Worm (Caenorhabditis elegans): ENCODE results near the gene F07B7.12.
"Not testable (repeated sequence)": the region's sequence is repeated elsewhere in the genome, so short reads cannot be mapped to it uniquely, and the experiment has no call there.

The F07B7.12 gene

ce11 chrV:8861949-8862348 lies at the start of gene F07B7.12:
Gene F07B7.12 (minus strand): TSS chrV:8862049.
- not testable (repeated sequence) for TF ChIP-seq ets-4 (GFP tag; optimal IDR thresholded peaks at IDR 0.05); F52B5.7 (tag; optimal IDR thresholded peaks at IDR 0.05); aptf-2 (GFP tag; conservative IDR thresholded peaks at IDR 0.05)

ce11 chrV:8906896-8907295 lies 45.0 kb upstream of the F07B7.12 start, which contains the start of gene frpr-11:
Gene frpr-11 (plus strand): TSS chrV:8907196.
- TF ChIP-seq F33H1.4 (GFP tag; IDR thresholded peaks at IDR 0.05) (no peak), repo-1 (tag; optimal IDR thresholded peaks at IDR 0.05) (no peak), attf-5 (GFP tag; optimal IDR thresholded peaks at IDR 0.05) (no peak), ccch-3 (GFP tag; optimal IDR thresholded peaks at IDR 0.05) (no peak)

- peak; percentile 77 for TF ChIP-seq nhr-80 (tag; optimal IDR thresholded peaks at IDR 0.05)
- TF ChIP-seq madf-10 (tag; optimal IDR thresholded peaks at IDR 0.05) = no peak
Measured at ce11 chrV:8905656-8906055, 43.8 kb upstream of the F07B7.12 start.

ce11 chrV:8903916-8904315 lies 42.1 kb upstream of the F07B7.12 start:
- no peak for TF ChIP-seq F55B11.4 (tag; optimal IDR thresholded peaks at IDR 0.05; ENCODE audit: borderline replicate concordance, insufficient read depth)
- TF ChIP-seq C06A6.2 (GFP tag; conservative IDR thresholded peaks at IDR 0.05) = no peak
- no peak for TF ChIP-seq lir-1 (GFP tag; conservative IDR thresholded peaks at IDR 0.05)
- TF ChIP-seq dpl-1 (GFP tag; optimal IDR thresholded peaks at IDR 0.05) = no peak
- no peak for TF ChIP-seq F23B12.7 (tag; optimal IDR thresholded peaks at IDR 0.05; ENCODE audit: insufficient read depth)
- no peak for TF ChIP-seq atf-7 (tag; optimal IDR thresholded peaks at IDR 0.05)
- TF ChIP-seq madf-8 (GFP tag; conservative IDR thresholded peaks at IDR 0.05) = no peak
- no peak for TF ChIP-seq F52B5.7 (tag; optimal IDR thresholded peaks at IDR 0.05)
- no peak for TF ChIP-seq sea-2 (GFP tag; IDR thresholded peaks at IDR 0.05)
- no peak for TF ChIP-seq T26A5.8 (tag; optimal IDR thresholded peaks at IDR 0.05)

ce11 chrV:8902697-8903096 lies 40.8 kb upstream of the F07B7.12 start, which contains the start of gene frpr-12:
Gene frpr-12 (plus strand): TSS chrV:8902997.
- no peak for TF ChIP-seq snpc-1.1 (tag; optimal IDR thresholded peaks at IDR 0.05; ENCODE audit: insufficient read depth)
- no peak for TF ChIP-seq lin-40 (tag; optimal IDR thresholded peaks at IDR 0.05)
- no peak for TF ChIP-seq ztf-26 (tag; optimal IDR thresholded peaks at IDR 0.05)
- TF ChIP-seq lsy-27 (tag; optimal IDR thresholded peaks at IDR 0.05; ENCODE audit: borderline replicate concordance, insufficient read depth) = no peak

ce11 chrV:8898756-8899155 lies 36.9 kb upstream of the F07B7.12 start, which contains the start of gene frpr-13:
Gene frpr-13 (plus strand): TSS chrV:8899056.
- no peak for TF ChIP-seq lsl-1 (GFP tag; optimal IDR thresholded peaks at IDR 0.05)
- TF ChIP-seq sptf-2 (GFP tag; optimal IDR thresholded peaks at IDR 0.05) = no peak
- no peak for TF ChIP-seq snpc-1.1 (tag; optimal IDR thresholded peaks at IDR 0.05; ENCODE audit: insufficient read depth)
- TF ChIP-seq hsf-1 (GFP tag; IDR thresholded peaks at IDR 0.05) = no peak
- no peak for TF ChIP-seq snpc-4 (GFP tag; optimal IDR thresholded peaks at IDR 0.05)
- no peak for TF ChIP-seq snpc-4 (tag; optimal IDR thresholded peaks at IDR 0.05)
- TF ChIP-seq F22D6.2 (tag; optimal IDR thresholded peaks at IDR 0.05) = no peak
- TF ChIP-seq him-1 (tag; optimal IDR thresholded peaks at IDR 0.05) = no peak
- TF ChIP-seq pbrm-1 (GFP tag; IDR thresholded peaks at IDR 0.05) = no peak
- TF ChIP-seq F57C9.4 (tag; optimal IDR thresholded peaks at IDR 0.05) = no peak
- TF ChIP-seq madf-6 (GFP tag; IDR thresholded peaks at IDR 0.05) = no peak
- no peak for TF ChIP-seq atf-7 (tag; optimal IDR thresholded peaks at IDR 0.05)
